Fruit fly (Drosophila melanogaster) whole organism, embryonic: ENCODE data around the gene Obp73a.

Experiments used
- Atf6 ChIP-seq: fragments of 200-800 bp; sonication (Bioruptor generic); IDR thresholded peaks from 2 replicates; pipeline ENCODE4 v1.3.6; 2022; ENCODE audit warnings: missing biosample characterization, missing genetic modification characterization
- C15 ChIP-seq: fragments of 200-800 bp; sonication (Bioruptor generic); IDR thresholded peaks from 3 replicates; pipeline ENCODE4 v1.3.6; 2022; ENCODE audit warnings: missing biosample characterization, missing genetic modification characterization
- CG11398 ChIP-seq: fragments of 200-800 bp; sonication (Bioruptor generic); optimal IDR thresholded peaks from 2 replicates; lab custom pipeline; 2016; ENCODE audit warnings: missing biosample characterization, missing genetic modification characterization
- CG13624 ChIP-seq: fragments of 200-800 bp; sonication (Bioruptor generic); optimal IDR thresholded peaks from 2 replicates; lab custom pipeline; 2016; ENCODE audit warnings: missing biosample characterization, missing genetic modification characterization
- CG14014 ChIP-seq: fragments of 200-800 bp; sonication (Bioruptor generic); IDR thresholded peaks from 2 replicates; pipeline ENCODE4 v1.3.6; 2022; ENCODE audit warnings: missing biosample characterization, missing genetic modification characterization
- CG1529 ChIP-seq: fragments of 200-800 bp; sonication (Bioruptor generic); optimal IDR thresholded peaks from 3 replicates; lab custom pipeline; 2018; ENCODE audit warnings: missing biosample characterization, missing genetic modification characterization
- CG1602 ChIP-seq: fragments of 200-800 bp; sonication (Bioruptor generic); optimal IDR thresholded peaks from 3 replicates; lab custom pipeline; 2016; ENCODE audit warnings: missing biosample characterization, missing genetic modification characterization
- CG16815 ChIP-seq: fragments of 200-800 bp; sonication (Bioruptor generic); optimal IDR thresholded peaks from 3 replicates; lab custom pipeline; 2017; ENCODE audit warnings: missing biosample characterization, mild to moderate bottlenecking, missing genetic modification characterization
- CG16863 ChIP-seq: fragments of 200-800 bp; sonication (Bioruptor generic); optimal IDR thresholded peaks from 3 replicates; lab custom pipeline; 2016; ENCODE audit warnings: missing biosample characterization, missing genetic modification characterization
- CG17328 ChIP-seq: fragments of 200-800 bp; sonication (Bioruptor generic); IDR thresholded peaks from 2 replicates; pipeline ENCODE4 v1.3.6; 2022; ENCODE audit warnings: missing biosample characterization, missing genetic modification characterization
- CG17361 ChIP-seq: fragments of 200-800 bp; sonication (Bioruptor generic); IDR thresholded peaks from 3 replicates; pipeline ENCODE4 v1.3.6; 2022; ENCODE audit warnings: missing biosample characterization, missing genetic modification characterization
- CG17568 ChIP-seq: fragments of 200-800 bp; sonication (Bioruptor generic); optimal IDR thresholded peaks from 2 replicates; lab custom pipeline; 2018; ENCODE audit warnings: missing biosample characterization, mild to moderate bottlenecking, missing genetic modification characterization, moderate library complexity
- CG18599 ChIP-seq: fragments of 200-800 bp; sonication (Bioruptor generic); optimal IDR thresholded peaks from 3 replicates; lab custom pipeline; 2017; ENCODE audit warnings: missing biosample characterization, missing genetic modification characterization, mild to moderate bottlenecking, moderate library complexity, missing genetic modification reagents
- CG2129 ChIP-seq: fragments of 200-800 bp; sonication (Bioruptor generic); IDR thresholded peaks from 2 replicates; pipeline ENCODE4 v1.3.6; 2022; ENCODE audit warnings: missing biosample characterization, missing genetic modification characterization; ENCODE audit not compliant: partially characterized antibody
- CG2199 ChIP-seq: fragments of 200-800 bp; sonication (Bioruptor generic); IDR thresholded peaks from 3 replicates; pipeline ENCODE4 v1.3.6; 2022; ENCODE audit warnings: missing biosample characterization, missing genetic modification characterization
- CG2875 ChIP-seq: fragments of 200-800 bp; sonication (Bioruptor generic); optimal IDR thresholded peaks from 2 replicates; lab custom pipeline; 2017; ENCODE audit warnings: missing biosample characterization, mild to moderate bottlenecking, missing genetic modification characterization, missing genetic modification reagents
- CG31441 ChIP-seq: fragments of 200-800 bp; sonication (Bioruptor generic); IDR thresholded peaks from 2 replicates; pipeline ENCODE4 v1.3.6; 2022; ENCODE audit warnings: missing biosample characterization, missing genetic modification characterization
- CG34224 ChIP-seq: fragments of 200-800 bp; sonication (Bioruptor generic); IDR thresholded peaks from 3 replicates; pipeline ENCODE4 v1.3.6; 2022; ENCODE audit warnings: missing biosample characterization, missing genetic modification characterization; ENCODE audit not compliant: partially characterized antibody
- CG34422 ChIP-seq: fragments of 200-800 bp; sonication (Bioruptor generic); IDR thresholded peaks from 3 replicates; pipeline ENCODE4 v1.3.6; 2022; ENCODE audit warnings: missing biosample characterization, missing genetic modification characterization
- CG3726 ChIP-seq: fragments of 200-800 bp; sonication (Bioruptor generic); IDR thresholded peaks from 3 replicates; pipeline ENCODE4, ENCODE4 v1.3.6; 2022; ENCODE audit warnings: missing biosample characterization, missing genetic modification characterization
- CG6683 ChIP-seq: fragments of 200-800 bp; sonication (Bioruptor generic); optimal IDR thresholded peaks from 2 replicates; lab custom pipeline; 2017; ENCODE audit warnings: missing biosample characterization, mild to moderate bottlenecking, missing genetic modification characterization, missing genetic modification reagents
- CG6854 ChIP-seq: fragments of 200-800 bp; sonication (Bioruptor generic); optimal IDR thresholded peaks from 3 replicates; lab custom pipeline; 2017; ENCODE audit warnings: missing biosample characterization, mild to moderate bottlenecking, missing genetic modification characterization
- CkIIα-i1 ChIP-seq: fragments of 200-800 bp; sonication (Bioruptor generic); IDR thresholded peaks from 2 replicates; pipeline ENCODE4 v1.3.6; 2022; ENCODE audit warnings: missing biosample characterization, missing genetic modification characterization
- Dfd ChIP-seq, 2 experiments: fragments of >200 bp; optimal IDR thresholded peaks; 2 replicates each; lab custom pipeline; 2017; ENCODE audit warnings: missing biosample characterization in 2 of 2, missing genetic modification characterization in 2 of 2
- Dll ChIP-seq: fragments of 200-800 bp; sonication (Bioruptor generic); IDR thresholded peaks from 4 replicates; pipeline ENCODE4 v1.3.6; 2022; ENCODE audit warnings: missing biosample characterization, missing genetic modification characterization; ENCODE audit not compliant: partially characterized antibody
- Fer2 ChIP-seq: fragments of 200-800 bp; sonication (Bioruptor generic); optimal IDR thresholded peaks from 2 replicates; lab custom pipeline; 2018; ENCODE audit warnings: missing biosample characterization, mild to moderate bottlenecking, missing genetic modification characterization, moderate library complexity
- Hmr ChIP-seq: fragments of 200-800 bp; sonication (Bioruptor generic); optimal IDR thresholded peaks from 3 replicates; lab custom pipeline; 2017; ENCODE audit warnings: mild to moderate bottlenecking, missing biosample characterization, missing genetic modification reagents, missing genetic modification characterization
- Lhr ChIP-seq: fragments of 200-800 bp; sonication (Bioruptor generic); optimal IDR thresholded peaks from 3 replicates; lab custom pipeline; 2017; ENCODE audit warnings: mild to moderate bottlenecking, missing biosample characterization, missing genetic modification reagents, missing genetic modification characterization
- MTF-1 ChIP-seq: fragments of 200-800 bp; sonication (Bioruptor generic); optimal IDR thresholded peaks from 2 replicates; lab custom pipeline; 2018; ENCODE audit warnings: missing biosample characterization, mild to moderate bottlenecking, missing genetic modification characterization, borderline replicate concordance
- Mad ChIP-seq: fragments of 200-800 bp; sonication (Bioruptor generic); optimal IDR thresholded peaks from 2 replicates; lab custom pipeline; 2016; ENCODE audit warnings: missing biosample characterization, missing genetic modification characterization
- Nf-YB ChIP-seq: fragments of 200-800 bp; sonication (Bioruptor generic); optimal IDR thresholded peaks from 3 replicates; lab custom pipeline; 2019; ENCODE audit warnings: missing biosample characterization, mild to moderate bottlenecking, missing genetic modification characterization, moderate library complexity
- Ptx1 ChIP-seq: fragments of 200-800 bp; sonication (Bioruptor generic); IDR thresholded peaks from 2 replicates; pipeline ENCODE4 v1.3.6; 2022; ENCODE audit warnings: missing biosample characterization, missing genetic modification characterization
- Rx ChIP-seq: fragments of 200-800 bp; sonication (Bioruptor generic); IDR thresholded peaks from 2 replicates; pipeline ENCODE4 v1.3.6; 2022; ENCODE audit warnings: missing biosample characterization, missing genetic modification characterization
- br ChIP-seq: fragments of >200 bp; optimal IDR thresholded peaks from 2 replicates; lab custom pipeline; 2017
- caup ChIP-seq: fragments of 200-800 bp; sonication (Bioruptor generic); optimal IDR thresholded peaks from 3 replicates; lab custom pipeline; 2017; ENCODE audit warnings: missing biosample characterization, mild to moderate bottlenecking, missing genetic modification characterization, moderate library complexity; ENCODE audit not compliant: severe bottlenecking
- chm ChIP-seq: fragments of 200-800 bp; sonication (Bioruptor generic); IDR thresholded peaks from 2 replicates; pipeline ENCODE4 v1.3.6; 2022; ENCODE audit warnings: missing biosample characterization, missing genetic modification characterization
- crp ChIP-seq, 2 experiments: fragments of 200-800 bp; sonication (Bioruptor generic); optimal IDR thresholded peaks; 2 replicates in 1 of 2; 3 replicates in 1 of 2; lab custom pipeline; 2017; ENCODE audit warnings: missing biosample characterization in 2 of 2, missing genetic modification characterization in 2 of 2, mild to moderate bottlenecking in 1 of 2, moderate library complexity in 1 of 2
- da ChIP-seq: fragments of 200-800 bp; sonication (Bioruptor generic); optimal IDR thresholded peaks from 2 replicates; lab custom pipeline; 2016; ENCODE audit warnings: missing biosample characterization, missing genetic modification characterization
- esg ChIP-seq: fragments of 200-800 bp; sonication (Bioruptor generic); conservative IDR thresholded peaks from 2 replicates; pipeline ENCODE4 v1.3.6; 2022; ENCODE audit warnings: missing biosample characterization, missing genetic modification characterization
- gt ChIP-seq: fragments of 200-800 bp; sonication (Bioruptor generic); IDR thresholded peaks from 2 replicates; pipeline ENCODE4 v1.3.6; 2022; ENCODE audit warnings: missing biosample characterization, missing genetic modification characterization
- insv ChIP-seq, 2 experiments: fragments of 200-800 bp; sonication (Bioruptor generic); optimal IDR thresholded peaks; 3 replicates each; lab custom pipeline; 2016 to 2018; ENCODE audit warnings: missing biosample characterization in 2 of 2, missing genetic modification characterization in 2 of 2
- jing ChIP-seq: fragments of 200-800 bp; sonication (Bioruptor generic); optimal IDR thresholded peaks from 2 replicates; lab custom pipeline; 2018; ENCODE audit warnings: missing biosample characterization, mild to moderate bottlenecking, missing genetic modification characterization
- klu ChIP-seq: fragments of 200-800 bp; sonication (Bioruptor generic); IDR thresholded peaks from 2 replicates; pipeline ENCODE4 v1.3.6; 2022; ENCODE audit warnings: missing biosample characterization, missing genetic modification characterization
- pb ChIP-seq: fragments of 200-800 bp; sonication (Bioruptor generic); optimal IDR thresholded peaks from 3 replicates; lab custom pipeline; 2016; ENCODE audit warnings: missing biosample characterization, missing genetic modification characterization
- pum ChIP-seq: fragments of 200-800 bp; sonication (Bioruptor generic); optimal IDR thresholded peaks from 2 replicates; lab custom pipeline; 2016; ENCODE audit warnings: missing biosample characterization, missing genetic modification characterization
- sob ChIP-seq: fragments of 200-800 bp; sonication (Bioruptor generic); IDR thresholded peaks from 2 replicates; pipeline ENCODE4 v1.3.6; 2022; ENCODE audit warnings: missing biosample characterization, missing genetic modification characterization
- sqz ChIP-seq: fragments of 200-800 bp; sonication (Bioruptor generic); optimal IDR thresholded peaks from 3 replicates; lab custom pipeline; 2018; ENCODE audit warnings: missing biosample characterization, mild to moderate bottlenecking, missing genetic modification characterization
- toy ChIP-seq: fragments of 200-800 bp; sonication (Bioruptor generic); IDR thresholded peaks from 2 replicates; pipeline ENCODE4 v1.3.6; 2022; ENCODE audit warnings: missing biosample characterization, missing genetic modification characterization
- tx ChIP-seq: fragments of 200-800 bp; sonication (Bioruptor generic); optimal IDR thresholded peaks from 2 replicates; lab custom pipeline; 2016; ENCODE audit warnings: missing biosample characterization, missing genetic modification characterization
- wek ChIP-seq: fragments of 200-800 bp; sonication (Bioruptor generic); optimal IDR thresholded peaks from 3 replicates; lab custom pipeline; 2018; ENCODE audit warnings: missing biosample characterization, mild to moderate bottlenecking, missing genetic modification characterization, moderate library complexity
- zen2 ChIP-seq: fragments of 200-800 bp; sonication (Bioruptor generic); IDR thresholded peaks from 3 replicates; pipeline ENCODE4 v1.3.6; 2022; ENCODE audit warnings: missing biosample characterization, missing genetic modification characterization; ENCODE audit not compliant: partially characterized antibody

Gene Obp73a

dm6 chr3L:16969652-16970109, 25.5 kb downstream of the Obp73a start, which contains the start of gene Exn (continued):
- TF ChIP-seq Rx (GFP tag; lab: Robert Waterston, UW) (no peak), CG6854 (GFP tag; lab: Kevin White, UChicago) (peak; percentile 35), CG3726 (GFP tag; lab: Robert Waterston, UW) (no peak), Atf6 (peak; percentile 65), CG1529 (GFP tag; lab: Kevin White, UChicago) (no peak), CG34422 (GFP tag; lab: Robert Waterston, UW) (peak; percentile 48; the same call in 1 of the 3 replicates), CG13624 (GFP tag; lab: Kevin White, UChicago) (no peak), Lhr (GFP tag; lab: Kevin White, UChicago) (no peak), sqz (GFP tag; lab: Kevin White, UChicago) (no peak), CG6683 (no peak), Dfd (GFP tag; optimal IDR thresholded peaks at IDR 0.05; lab: Kevin White, UChicago) (no peak), esg (GFP tag; lab: Robert Waterston, UW) (no peak), CG18599 (peak; percentile 50), CG16815 (GFP tag; lab: Kevin White, UChicago) (no peak), crp (GFP tag; optimal IDR thresholded peaks at IDR 0.05; lab: Kevin White, UChicago) (no peak), caup (peak; percentile 59), da (no peak), Fer2 (tag; lab: Kevin White, UChicago) (no peak), toy (peak; percentile 37; the same call in 1 of the 2 replicates), CG2875 (GFP tag; lab: Kevin White, UChicago) (no peak), sob (GFP tag; lab: Robert Waterston, UW) (peak; percentile 50), zen2 (GFP tag; lab: Robert Waterston, UW) (0 out of 3 replicates have a peak, but pooled peaks have one; percentile 60), CG11398 (GFP tag; lab: Kevin White, UChicago) (no peak), Mad (GFP tag; lab: Kevin White, UChicago) (no peak), CG34224 (GFP tag; lab: Robert Waterston, UW) (peak; percentile 56; the same call in 2 of the 3 replicates), pum (GFP tag; lab: Kevin White, UChicago) (no peak), gt (no peak), chm (GFP tag; lab: Robert Waterston, UW) (no peak; the same call in 1 of the 2 replicates), CG17568 (GFP tag; lab: Kevin White, UChicago) (no peak), wek (GFP tag; lab: Kevin White, UChicago) (no peak), br (no peak), Dll (GFP tag; lab: Robert Waterston, UW) (0 out of 4 replicates have a peak, but pooled peaks have one; percentile 19), klu (no peak), CG17328 (GFP tag; lab: Robert Waterston, UW) (peak; percentile 23; the same call in 1 of the 2 replicates), tx (GFP tag; lab: Kevin White, UChicago) (no peak), CG16863 (GFP tag; lab: Kevin White, UChicago) (no peak), Hmr (GFP tag; lab: Kevin White, UChicago) (no peak), jing (GFP tag; lab: Kevin White, UChicago) (no peak), Ptx1 (GFP tag; lab: Robert Waterston, UW) (no peak), MTF-1 (GFP tag; lab: Kevin White, UChicago) (peak; percentile 28), CG17361 (no peak), CG31441 (no peak), C15 (GFP tag; lab: Robert Waterston, UW) (no peak), insv (GFP tag; optimal IDR thresholded peaks at IDR 0.05; lab: Kevin White, UChicago) (no peak), CG1602 (no peak), CG2199 (GFP tag; lab: Robert Waterston, UW) (peak; percentile 56; the same call in 1 of the 3 replicates), CkIIα-i1 (GFP tag; lab: Robert Waterston, UW) (no peak), CG2129 (no peak), pb (GFP tag; lab: Kevin White, UChicago) (no peak), Nf-YB (no peak), CG14014 (GFP tag; lab: Robert Waterston, UW) (peak; percentile 43; the same call in 1 of the 2 replicates)
